Fruit fly (Drosophila melanogaster): ENCODE data around the gene CG10472.

Gene CG10472

DNA sequence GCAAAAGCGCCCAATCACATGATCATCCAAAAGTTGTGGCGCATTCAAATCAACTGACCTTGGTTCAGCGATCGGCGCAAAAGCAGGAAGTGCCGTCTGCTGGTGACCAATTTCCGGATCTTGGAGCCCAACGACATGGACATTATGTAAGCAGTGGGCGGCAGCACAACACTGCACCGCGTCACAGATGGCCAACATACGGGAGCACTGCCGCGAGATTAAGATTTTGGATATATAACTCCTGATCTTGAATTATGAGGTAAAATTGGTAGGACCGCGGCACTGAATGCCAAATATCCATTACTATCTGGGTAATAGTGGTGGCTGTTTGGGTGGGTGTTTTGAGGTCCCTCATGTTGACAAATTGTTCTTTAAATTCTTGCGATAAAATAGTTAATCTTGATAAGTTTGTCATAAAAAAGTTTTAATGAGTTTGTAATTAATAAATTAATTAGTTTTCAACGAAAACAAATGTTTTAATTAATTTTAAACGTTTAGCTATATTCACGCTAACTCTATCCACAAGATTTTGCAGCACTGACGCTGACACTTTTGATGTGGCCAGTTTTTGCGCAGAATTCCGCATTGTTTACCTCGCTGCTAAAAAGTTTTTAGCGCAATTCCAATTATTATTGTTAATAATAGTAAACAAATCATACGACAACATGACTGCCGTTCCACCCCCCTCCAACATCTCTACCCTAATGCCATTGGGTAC, 12.4 kb upstream of the CG10472 start, which contains the start of the genes CG13295 and CG6610 (continued):
- TF ChIP-seq Pdp1 (GFP tag; optimal IDR thresholded peaks at IDR 0.05) (peak; percentile 55 to 88), CG4328 (GFP tag; optimal IDR thresholded peaks at IDR 0.05) (peak; percentile 61), stc (GFP tag; IDR thresholded peaks at IDR 0.05) (no peak), caup (GFP tag; optimal IDR thresholded peaks at IDR 0.05; ENCODE audit: severe bottlenecking) (peak; percentile 12), mirr (GFP tag; optimal IDR thresholded peaks at IDR 0.05) (no peak), ash1 (GFP tag; optimal IDR thresholded peaks at IDR 0.05) (no peak), shn (GFP tag; optimal IDR thresholded peaks at IDR 0.05) (peak; percentile 19), CG6175 (GFP tag; IDR thresholded peaks at IDR 0.05) (no peak), bsh (GFP tag; optimal IDR thresholded peaks at IDR 0.05) (peak in 1 of 2 experiments; percentile 39), gcm2 (GFP tag; optimal IDR thresholded peaks at IDR 0.05) (peak; percentile 24), CG12659 (GFP tag; optimal IDR thresholded peaks at IDR 0.05) (peak; percentile 61), CG10979 (tag; optimal IDR thresholded peaks at IDR 0.05) (peak; percentile 55), hkb (optimal IDR thresholded peaks at IDR 0.05) (peak; percentile 44), hkb (GFP tag; IDR thresholded peaks at IDR 0.05) (peak; percentile 23; the same call in 1 of the 2 replicates), Atf6 (GFP tag; IDR thresholded peaks at IDR 0.05) (peak; percentile 35; the same call in 1 of the 2 replicates), Dp (GFP tag; optimal IDR thresholded peaks at IDR 0.05) (peak; percentile 4), Atf3 (GFP tag; optimal IDR thresholded peaks at IDR 0.05) (no peak), Dip3 (GFP tag; optimal IDR thresholded peaks at IDR 0.05) (peak; percentile 45), Elba2 (GFP tag; optimal IDR thresholded peaks at IDR 0.05) (no peak), Side (GFP tag; optimal IDR thresholded peaks at IDR 0.05) (peak; percentile 29), CG32532 (GFP tag; IDR thresholded peaks at IDR 0.05) (peak; percentile 65), insv (GFP tag; optimal IDR thresholded peaks at IDR 0.05) (peak in 1 of 2 experiments; percentile 25), B-H2 (GFP tag; optimal IDR thresholded peaks at IDR 0.05) (peak; percentile 71), Vsx1 (GFP tag; optimal IDR thresholded peaks at IDR 0.05) (no peak), CG6272 (GFP tag; IDR thresholded peaks at IDR 0.05) (peak; percentile 43; the same call in 1 of the 2 replicates), CG11247 (GFP tag; IDR thresholded peaks at IDR 0.05) (0 out of 2 replicates have a peak, but pooled peaks have one; percentile 5), gce (GFP tag; IDR thresholded peaks at IDR 0.05) (no peak), bcd (GFP tag; optimal IDR thresholded peaks at IDR 0.05) (peak; percentile 58), nerfin-2 (GFP tag; IDR thresholded peaks at IDR 0.05; ENCODE audit: partially characterized antibody) (no peak)

DNA sequence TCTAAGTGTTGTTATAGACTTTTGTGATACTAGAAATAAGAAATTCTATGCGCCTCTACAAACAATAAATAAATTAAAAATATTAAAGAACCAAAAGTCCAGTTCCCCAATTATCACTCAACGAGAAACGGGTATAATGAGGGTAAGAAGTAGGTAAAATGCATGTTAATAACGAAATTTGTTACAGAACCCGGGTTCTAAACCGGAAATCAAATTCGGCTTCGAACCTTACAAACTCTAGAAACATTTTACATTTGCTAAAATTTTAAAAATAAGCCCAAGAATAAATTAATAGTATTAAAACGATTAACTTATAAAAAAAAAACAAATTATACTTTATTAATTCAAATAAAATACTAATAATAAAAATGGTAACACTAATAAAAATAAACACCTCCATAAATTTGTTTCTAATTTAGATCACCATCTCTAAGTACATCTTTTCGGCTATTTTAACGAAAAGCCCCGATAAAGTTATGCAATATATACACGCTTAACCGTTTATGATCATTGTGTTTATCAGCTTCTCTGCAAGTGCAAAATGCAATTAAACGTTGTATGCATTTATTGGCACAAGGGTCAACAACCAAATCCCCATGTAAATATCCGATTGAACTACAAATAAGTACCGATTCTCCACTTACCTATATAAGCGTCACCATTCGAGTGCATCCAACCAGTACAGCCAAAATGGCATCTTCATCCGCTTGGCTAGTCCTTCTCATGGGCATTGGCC, 8.9 kb upstream of the CG10472 start, which contains the start of gene CG6602:
Gene CG6602 (plus strand): TSS at position 686 of the 736 bp plus-strand sequence.
- TF ChIP-seq Hsf (GFP tag; optimal IDR thresholded peaks at IDR 0.05) = peak; percentile 60
- no peak; the same call in 1 of the 2 replicates for TF ChIP-seq gsb (GFP tag; IDR thresholded peaks at IDR 0.05)
- TF ChIP-seq stwl (tag; optimal IDR thresholded peaks at IDR 0.05) = peak; percentile 73
- TF ChIP-seq p53 (GFP tag; optimal IDR thresholded peaks at IDR 0.05) = peak; percentile 34
- TF ChIP-seq D19A (tag; optimal IDR thresholded peaks at IDR 0.05) = peak; percentile 45
- TF ChIP-seq sens (GFP tag) = peak; percentile 90
- TF ChIP-seq repo (GFP tag; optimal IDR thresholded peaks at IDR 0.05) = peak; percentile 42
- TF ChIP-seq salm (tag; optimal IDR thresholded peaks at IDR 0.05) = no peak
- peak; percentile 61 for TF ChIP-seq dmrt99B (tag; optimal IDR thresholded peaks at IDR 0.05)
- TF ChIP-seq Dfd (GFP tag; optimal IDR thresholded peaks at IDR 0.05) = no peak
- TF ChIP-seq phol (tag; optimal IDR thresholded peaks at IDR 0.05) = peak; percentile 82
- TF ChIP-seq PHDP (tag; optimal IDR thresholded peaks at IDR 0.05) = peak; percentile 60
- peak; percentile 34 for TF ChIP-seq trem (tag; optimal IDR thresholded peaks at IDR 0.05)
- peak; percentile 29 for TF ChIP-seq CG15601 (tag; optimal IDR thresholded peaks at IDR 0.05)
- no peak for TF ChIP-seq Bdp1 (GFP tag; optimal IDR thresholded peaks at IDR 0.05)
- TF ChIP-seq Hr78 (GFP tag; optimal IDR thresholded peaks at IDR 0.05) = no peak
- TF ChIP-seq CG13123 (GFP tag; optimal IDR thresholded peaks at IDR 0.05) = peak; percentile 12
- peak; percentile 90 for TF ChIP-seq CG7271 (tag; optimal IDR thresholded peaks at IDR 0.05)
- TF ChIP-seq sd (tag; optimal IDR thresholded peaks at IDR 0.05) = no peak
- peak; percentile 59 for TF ChIP-seq CG31441 (GFP tag; IDR thresholded peaks at IDR 0.05)

Measured in whole organism, embryonic.